Fruit fly (Drosophila melanogaster) whole organism, embryonic: ENCODE data around the gene Sur-8.

Experiments
- CG10274 ChIP-seq: fragments of 200-800 bp; sonication (Bioruptor generic); optimal IDR thresholded peaks from 3 replicates; lab custom pipeline; 2017; ENCODE audit warnings: missing biosample characterization, mild to moderate bottlenecking, missing genetic modification characterization
- CG10565 ChIP-seq: fragments of 200-800 bp; sonication (Bioruptor generic); optimal IDR thresholded peaks from 3 replicates; lab custom pipeline; 2016; ENCODE audit warnings: missing biosample characterization, mild to moderate bottlenecking, missing genetic modification characterization
- CG11247 ChIP-seq: fragments of 200-800 bp; sonication (Bioruptor generic); IDR thresholded peaks from 2 replicates; pipeline ENCODE4 v1.3.6; 2022; ENCODE audit warnings: missing biosample characterization, missing genetic modification characterization
- CG11560 ChIP-seq: fragments of 200-800 bp; sonication (Bioruptor generic); IDR thresholded peaks from 3 replicates; pipeline ENCODE4 v1.3.6; 2022; ENCODE audit warnings: missing biosample characterization, missing genetic modification characterization
- CG12769 ChIP-seq: fragments of 200-800 bp; sonication (Bioruptor generic); optimal IDR thresholded peaks from 2 replicates; lab custom pipeline; 2019; ENCODE audit warnings: missing biosample characterization, mild to moderate bottlenecking, missing genetic modification characterization, moderate library complexity
- CG13123 ChIP-seq: fragments of 200-800 bp; sonication (Bioruptor generic); optimal IDR thresholded peaks from 2 replicates; lab custom pipeline; 2016; ENCODE audit warnings: missing biosample characterization, missing genetic modification characterization
- CG15514 ChIP-seq: fragments of 200-800 bp; sonication (Bioruptor generic); optimal IDR thresholded peaks from 3 replicates; lab custom pipeline; 2017; ENCODE audit warnings: missing biosample characterization, missing genetic modification characterization, mild to moderate bottlenecking, moderate library complexity, missing genetic modification reagents
- CG1603 ChIP-seq: fragments of 200-800 bp; sonication (Bioruptor generic); optimal IDR thresholded peaks from 2 replicates; lab custom pipeline; 2019; ENCODE audit warnings: missing biosample characterization, mild to moderate bottlenecking, missing genetic modification characterization, moderate library complexity
- CG2202 ChIP-seq: fragments of 200-800 bp; sonication (Bioruptor generic); optimal IDR thresholded peaks from 2 replicates; lab custom pipeline; 2018; ENCODE audit warnings: missing biosample characterization, mild to moderate bottlenecking, missing genetic modification characterization
- CG30431 ChIP-seq: fragments of 200-800 bp; sonication (Bioruptor generic); optimal IDR thresholded peaks from 2 replicates; lab custom pipeline; 2017; ENCODE audit warnings: missing biosample characterization, missing genetic modification characterization
- CG31441 ChIP-seq: fragments of 200-800 bp; sonication (Bioruptor generic); IDR thresholded peaks from 2 replicates; pipeline ENCODE4 v1.3.6; 2022; ENCODE audit warnings: missing biosample characterization, missing genetic modification characterization
- CG32767 ChIP-seq: fragments of 200-800 bp; sonication (Bioruptor generic); IDR thresholded peaks from 2 replicates; pipeline ENCODE4 v1.3.6; 2022; ENCODE audit warnings: missing biosample characterization, missing genetic modification characterization
- CG3281 ChIP-seq: fragments of 200-800 bp; sonication (Bioruptor generic); optimal IDR thresholded peaks from 3 replicates; lab custom pipeline; 2017; ENCODE audit warnings: missing biosample characterization, mild to moderate bottlenecking, missing genetic modification characterization
- CG3726 ChIP-seq: fragments of 200-800 bp; sonication (Bioruptor generic); IDR thresholded peaks from 3 replicates; pipeline ENCODE4, ENCODE4 v1.3.6; 2022; ENCODE audit warnings: missing biosample characterization, missing genetic modification characterization
- CG3995 ChIP-seq: fragments of 200-800 bp; sonication (Bioruptor generic); optimal IDR thresholded peaks from 3 replicates; lab custom pipeline; 2016; ENCODE audit warnings: missing biosample characterization, missing genetic modification characterization
- CG4617 ChIP-seq: fragments of 200-800 bp; sonication (Bioruptor generic); optimal IDR thresholded peaks from 3 replicates; lab custom pipeline; 2016; ENCODE audit warnings: missing biosample characterization, missing genetic modification characterization, borderline replicate concordance
- CG4820 ChIP-seq: fragments of 200-800 bp; sonication (Bioruptor generic); optimal IDR thresholded peaks from 3 replicates; lab custom pipeline; 2016; ENCODE audit warnings: missing biosample characterization, missing genetic modification characterization
- CG6175 ChIP-seq: fragments of 200-800 bp; sonication (Bioruptor generic); IDR thresholded peaks from 3 replicates; pipeline ENCODE4 v1.3.6; 2022; ENCODE audit warnings: missing biosample characterization, missing genetic modification characterization
- CG6791 ChIP-seq: fragments of 200-800 bp; sonication (Bioruptor generic); IDR thresholded peaks from 3 replicates; pipeline ENCODE4 v1.3.6; 2022; ENCODE audit warnings: missing biosample characterization, missing genetic modification characterization; ENCODE audit not compliant: partially characterized antibody
- CG7357 ChIP-seq: fragments of 200-800 bp; sonication (Bioruptor generic); IDR thresholded peaks from 3 replicates; pipeline ENCODE4 v1.3.6; 2022; ENCODE audit warnings: missing biosample characterization, missing genetic modification characterization
- CG9727 ChIP-seq: fragments of 200-800 bp; sonication (Bioruptor generic); optimal IDR thresholded peaks from 3 replicates; lab custom pipeline; 2017; ENCODE audit warnings: missing biosample characterization, mild to moderate bottlenecking, missing genetic modification characterization
- CHES-1-like ChIP-seq: fragments of 200-800 bp; sonication (Bioruptor generic); optimal IDR thresholded peaks from 2 replicates; lab custom pipeline; 2016; ENCODE audit warnings: missing biosample characterization, missing genetic modification characterization
- CoRest ChIP-seq: fragments of 200-800 bp; sonication (Bioruptor generic); optimal IDR thresholded peaks from 3 replicates; lab custom pipeline; 2018; ENCODE audit warnings: missing biosample characterization, mild to moderate bottlenecking, missing genetic modification characterization, moderate library complexity
- D19A ChIP-seq: fragments of 200-800 bp; optimal IDR thresholded peaks from 3 replicates; lab custom pipeline; 2019; ENCODE audit warnings: missing biosample characterization, mild to moderate bottlenecking, missing genetic modification characterization, moderate library complexity
- E2f1 ChIP-seq: fragments of 200-800 bp; sonication (Bioruptor generic); IDR thresholded peaks from 2 replicates; pipeline ENCODE4 v1.3.6; 2022; ENCODE audit warnings: missing biosample characterization, missing genetic modification characterization
- H15 ChIP-seq: fragments of 200-800 bp; sonication (Bioruptor generic); IDR thresholded peaks from 3 replicates; pipeline ENCODE4 v1.3.6; 2022; ENCODE audit warnings: missing biosample characterization, missing genetic modification characterization
- HLH3B ChIP-seq: fragments of 200-800 bp; sonication (Bioruptor generic); IDR thresholded peaks from 2 replicates; pipeline ENCODE4 v1.3.6; 2022; ENCODE audit warnings: missing biosample characterization, missing genetic modification characterization
- Hand ChIP-seq: fragments of 200-800 bp; sonication (Bioruptor generic); optimal IDR thresholded peaks from 2 replicates; lab custom pipeline; 2017; ENCODE audit warnings: mild to moderate bottlenecking, missing biosample characterization, missing genetic modification reagents, missing genetic modification characterization
- HmgD ChIP-seq: fragments of 200-800 bp; sonication (Bioruptor generic); optimal IDR thresholded peaks from 3 replicates; lab custom pipeline; 2016; ENCODE audit warnings: missing biosample characterization, missing genetic modification characterization
- Jarid2 ChIP-seq: fragments of 200-800 bp; sonication (Bioruptor generic); optimal IDR thresholded peaks from 3 replicates; lab custom pipeline; 2017; ENCODE audit warnings: mild to moderate bottlenecking, missing biosample characterization, missing genetic modification reagents, missing genetic modification characterization
- Kr ChIP-seq: fragments of 200-800 bp; sonication (Bioruptor generic); optimal IDR thresholded peaks from 2 replicates; lab custom pipeline; 2017; ENCODE audit warnings: missing biosample characterization, mild to moderate bottlenecking, missing genetic modification characterization
- Meics ChIP-seq: fragments of 200-800 bp; sonication (Bioruptor generic); optimal IDR thresholded peaks from 2 replicates; lab custom pipeline; 2017; ENCODE audit warnings: missing biosample characterization, mild to moderate bottlenecking, missing genetic modification characterization
- NC2β ChIP-seq: fragments of 200-800 bp; sonication (Bioruptor generic); optimal IDR thresholded peaks from 2 replicates; lab custom pipeline; 2016; ENCODE audit warnings: missing biosample characterization, missing genetic modification characterization
- Sin3A ChIP-seq: fragments of >200 bp; optimal IDR thresholded peaks from 2 replicates; lab custom pipeline; 2018
- Six4 ChIP-seq: fragments of 200-800 bp; sonication (Bioruptor generic); optimal IDR thresholded peaks from 2 replicates; lab custom pipeline; 2016; ENCODE audit warnings: missing biosample characterization, missing genetic modification characterization
- Taf1 ChIP-seq: fragments of 200-800 bp; sonication (Bioruptor generic); IDR thresholded peaks from 2 replicates; pipeline ENCODE4 v1.3.6; 2022; ENCODE audit warnings: missing biosample characterization, missing genetic modification characterization
- caup ChIP-seq: fragments of 200-800 bp; sonication (Bioruptor generic); optimal IDR thresholded peaks from 3 replicates; lab custom pipeline; 2017; ENCODE audit warnings: missing biosample characterization, mild to moderate bottlenecking, missing genetic modification characterization, moderate library complexity; ENCODE audit not compliant: severe bottlenecking
- chif ChIP-seq, 2 experiments: fragments of 200-800 bp; sonication (Bioruptor generic); optimal IDR thresholded peaks; 3 replicates each; lab custom pipeline; 2016; ENCODE audit warnings: missing biosample characterization in 2 of 2, missing genetic modification characterization in 2 of 2
- chinmo ChIP-seq: fragments of 200-800 bp; sonication (Bioruptor generic); IDR thresholded peaks from 4 replicates; pipeline ENCODE4 v1.3.6; 2022; ENCODE audit warnings: missing biosample characterization, missing genetic modification characterization; ENCODE audit not compliant: partially characterized antibody
- dati ChIP-seq: fragments of 200-800 bp; sonication (Bioruptor generic); IDR thresholded peaks from 2 replicates; pipeline ENCODE4 v1.3.6; 2022; ENCODE audit warnings: missing biosample characterization, missing genetic modification characterization
- emc ChIP-seq: fragments of 200-800 bp; sonication (Bioruptor generic); optimal IDR thresholded peaks from 2 replicates; lab custom pipeline; 2016; ENCODE audit warnings: missing biosample characterization, missing genetic modification characterization
- insv ChIP-seq, 2 experiments: fragments of 200-800 bp; sonication (Bioruptor generic); optimal IDR thresholded peaks; 3 replicates each; lab custom pipeline; 2016 to 2018; ENCODE audit warnings: missing biosample characterization in 2 of 2, missing genetic modification characterization in 2 of 2
- otp ChIP-seq: fragments of 200-800 bp; sonication (Bioruptor generic); IDR thresholded peaks from 3 replicates; pipeline ENCODE4, ENCODE4 v1.3.6; 2022; ENCODE audit warnings: missing biosample characterization, missing genetic modification characterization
- prd ChIP-seq, 3 experiments: fragments of >200 bp in 2 of 3; fragments of 200-800 bp in 1 of 3; sonication (Bioruptor generic) in 1 of 3; optimal IDR thresholded peaks in 2 of 3; IDR thresholded peaks in 1 of 3; 2 replicates in 2 of 3; 3 replicates in 1 of 3; pipeline versions ENCODE4 v1.3.6 to Lab custom; 2017 to 2022; ENCODE audit warnings: missing biosample characterization in 1 of 3, missing genetic modification characterization in 1 of 3
- sens-2 ChIP-seq: fragments of 200-800 bp; sonication (Bioruptor generic); IDR thresholded peaks from 2 replicates; pipeline ENCODE4 v1.3.6; 2022; ENCODE audit warnings: missing biosample characterization, missing genetic modification characterization
- slou ChIP-seq: fragments of 200-800 bp; sonication (Bioruptor generic); optimal IDR thresholded peaks from 3 replicates; lab custom pipeline; 2016; ENCODE audit warnings: missing biosample characterization, missing genetic modification characterization
- sqz ChIP-seq: fragments of 200-800 bp; sonication (Bioruptor generic); optimal IDR thresholded peaks from 3 replicates; lab custom pipeline; 2018; ENCODE audit warnings: missing biosample characterization, mild to moderate bottlenecking, missing genetic modification characterization
- sug ChIP-seq: fragments of 200-800 bp; optimal IDR thresholded peaks from 2 replicates; lab custom pipeline; 2019; ENCODE audit warnings: missing biosample characterization, mild to moderate bottlenecking, missing genetic modification characterization, moderate library complexity
- twi ChIP-seq: fragments of 200-800 bp; optimal IDR thresholded peaks from 2 replicates; lab custom pipeline; 2019; ENCODE audit warnings: missing biosample characterization, mild to moderate bottlenecking, missing genetic modification characterization, moderate library complexity
- zfh1 ChIP-seq: fragments of 200-800 bp; sonication (Bioruptor generic); IDR thresholded peaks from 3 replicates; pipeline ENCODE4 v1.3.6; 2022; ENCODE audit warnings: missing biosample characterization, missing genetic modification characterization

Sur-8 gene

dm6 chr3R:17386168-17386819, 16.0 kb downstream of the Sur-8 start (continued):
- no peak for TF ChIP-seq CG10274 (GFP tag; lab: Kevin White, UChicago)
- no peak for TF ChIP-seq CG3995 (GFP tag; lab: Kevin White, UChicago)
- TF ChIP-seq D19A = peak; percentile 68
- TF ChIP-seq sens-2 = peak; percentile 60
- TF ChIP-seq H15 = peak; percentile 76
- TF ChIP-seq Kr (GFP tag; lab: Kevin White, UChicago) = no peak
- peak; percentile 23 for TF ChIP-seq NC2β (GFP tag; lab: Kevin White, UChicago)
- peak; percentile 35 for TF ChIP-seq twi (tag; lab: Kevin White, UChicago)
- no peak for TF ChIP-seq CG15514 (GFP tag; lab: Kevin White, UChicago)
- TF ChIP-seq HLH3B = peak; percentile 75
- no peak for TF ChIP-seq CG3726 (GFP tag; lab: Robert Waterston, UW)
- TF ChIP-seq CG13123 (GFP tag; lab: Kevin White, UChicago) = peak; percentile 33
- TF ChIP-seq sug (tag; lab: Kevin White, UChicago) = peak; percentile 11
- TF ChIP-seq CG7357 (GFP tag; lab: Robert Waterston, UW) = peak; percentile 57; the same call in 1 of the 3 replicates
- TF ChIP-seq E2f1 (GFP tag; lab: Robert Waterston, UW) = peak; percentile 71; the same call in 1 of the 2 replicates
- TF ChIP-seq HmgD = no peak
- peak; percentile 56; the same call in 1 of the 2 replicates for TF ChIP-seq CG11247 (GFP tag; lab: Robert Waterston, UW)
- TF ChIP-seq prd (optimal IDR thresholded peaks at IDR 0.05; lab: Kevin White, UChicago) = no peak
- TF ChIP-seq prd (GFP tag; IDR thresholded peaks at IDR 0.05; lab: Robert Waterston, UW) = peak; percentile 88
- no peak for TF ChIP-seq CG11560
- peak; percentile 17 for TF ChIP-seq sqz (GFP tag; lab: Kevin White, UChicago)
- TF ChIP-seq CG4820 (GFP tag; lab: Kevin White, UChicago) = peak; percentile 74
- peak; percentile 63; the same call in 1 of the 2 replicates for TF ChIP-seq CG32767
- peak; percentile 45 for TF ChIP-seq caup
- TF ChIP-seq Taf1 = no peak; the same call in 1 of the 2 replicates
- TF ChIP-seq insv (GFP tag; optimal IDR thresholded peaks at IDR 0.05; lab: Kevin White, UChicago) = no peak
- peak; percentile 85 for TF ChIP-seq zfh1 (GFP tag; lab: Robert Waterston, UW)
- no peak for TF ChIP-seq CG6175 (GFP tag; lab: Robert Waterston, UW)
- TF ChIP-seq CG30431 (GFP tag; lab: Kevin White, UChicago) = peak; percentile 42
- TF ChIP-seq chif (GFP tag; optimal IDR thresholded peaks at IDR 0.05; lab: Kevin White, UChicago) = peak; percentile 34 to 54
- peak; percentile 81 for TF ChIP-seq CG1603
- no peak for TF ChIP-seq slou (GFP tag; lab: Kevin White, UChicago)
- no peak for TF ChIP-seq Sin3A
- TF ChIP-seq CG31441 = peak; percentile 65
- TF ChIP-seq Jarid2 (GFP tag; lab: Kevin White, UChicago) = no peak
- TF ChIP-seq CG9727 (GFP tag; lab: Kevin White, UChicago) = peak; percentile 57
- peak; percentile 52 for TF ChIP-seq Meics (GFP tag; lab: Kevin White, UChicago)
- TF ChIP-seq CHES-1-like = no peak
- TF ChIP-seq dati (GFP tag; lab: Robert Waterston, UW) = peak; percentile 55
- peak; percentile 49 for TF ChIP-seq Six4 (GFP tag; lab: Kevin White, UChicago)
- TF ChIP-seq emc (GFP tag; lab: Kevin White, UChicago) = no peak
- TF ChIP-seq CoRest (tag; lab: Kevin White, UChicago) = peak; percentile 72
- no peak for TF ChIP-seq Hand (GFP tag; lab: Kevin White, UChicago)
- no peak for TF ChIP-seq chinmo
- peak; percentile 2 for TF ChIP-seq CG4617 (GFP tag; lab: Kevin White, UChicago)
- no peak for TF ChIP-seq CG10565
- TF ChIP-seq CG12769 (tag; lab: Kevin White, UChicago) = peak; percentile 74
- TF ChIP-seq CG6791 (GFP tag; lab: Robert Waterston, UW) = no peak
- peak; percentile 20 for TF ChIP-seq CG2202
- peak; percentile 63 for TF ChIP-seq CG3281 (GFP tag; lab: Kevin White, UChicago)
- TF ChIP-seq otp = peak; percentile 76
